Worm (Caenorhabditis elegans) whole organism, late embryonic: ENCODE results near the gene srh-178.

Experiments used
- C08G9.2 ChIP-seq: sonication (generic microtip); optimal IDR thresholded peaks from 2 replicates; lab custom pipeline; 2016; ENCODE audit warnings: mild to moderate bottlenecking, missing genetic modification characterization, moderate library complexity, missing compliant biosample characterization
- C38D4.7 ChIP-seq: fragments of 200-800 bp; sonication (Bioruptor generic); optimal IDR thresholded peaks from 2 replicates; lab custom pipeline; 2018; ENCODE audit warnings: mild to moderate bottlenecking, missing genetic modification characterization, moderate library complexity, missing compliant biosample characterization
- ama-1 ChIP-seq: fragments of 150-350 bp; optimal IDR thresholded peaks from 2 replicates; lab custom pipeline; 2014
- ceh-18 ChIP-seq: sonication (generic microtip); optimal IDR thresholded peaks from 2 replicates; lab custom pipeline; 2016; ENCODE audit warnings: missing genetic modification characterization, missing compliant biosample characterization
- ceh-22 ChIP-seq: sonication (generic microtip); optimal IDR thresholded peaks from 2 replicates; lab custom pipeline; 2017; ENCODE audit warnings: missing biosample characterization, missing genetic modification characterization
- ceh-24 ChIP-seq: sonication (generic microtip); optimal IDR thresholded peaks from 2 replicates; lab custom pipeline; 2016; ENCODE audit warnings: mild to moderate bottlenecking, missing genetic modification characterization, missing compliant biosample characterization
- ceh-48 ChIP-seq: sonication (generic microtip); optimal IDR thresholded peaks from 2 replicates; lab custom pipeline; 2016; ENCODE audit warnings: missing genetic modification characterization, inconsistent platforms, missing compliant biosample characterization
- ceh-6 ChIP-seq: fragments of 200-800 bp; sonication (Bioruptor generic); optimal IDR thresholded peaks from 2 replicates; lab custom pipeline; 2018; ENCODE audit warnings: mild to moderate bottlenecking, missing genetic modification characterization, missing compliant biosample characterization
- ceh-9 ChIP-seq: sonication (generic microtip); optimal IDR thresholded peaks from 2 replicates; lab custom pipeline; 2016; ENCODE audit warnings: mild to moderate bottlenecking, missing genetic modification characterization, inconsistent platforms, missing compliant biosample characterization
- che-1 ChIP-seq: sonication (generic microtip); optimal IDR thresholded peaks from 2 replicates; lab custom pipeline; 2016; ENCODE audit warnings: mild to moderate bottlenecking, missing genetic modification characterization, missing compliant biosample characterization
- dmd-4 ChIP-seq: sonication (generic microtip); optimal IDR thresholded peaks from 2 replicates; lab custom pipeline; 2016; ENCODE audit warnings: borderline replicate concordance, missing genetic modification characterization, missing compliant biosample characterization
- dve-1 ChIP-seq: sonication (generic microtip); optimal IDR thresholded peaks from 2 replicates; lab custom pipeline; 2017; ENCODE audit warnings: antibody characterized with exemption, mild to moderate bottlenecking, missing genetic modification characterization, missing compliant biosample characterization
- elt-2 ChIP-seq: sonication (generic microtip); optimal IDR thresholded peaks from 2 replicates; lab custom pipeline; 2016; ENCODE audit warnings: missing genetic modification reagents, missing genetic modification characterization, missing compliant biosample characterization
- ets-4 ChIP-seq: sonication (generic microtip); optimal IDR thresholded peaks from 2 replicates; lab custom pipeline; 2016; ENCODE audit warnings: missing genetic modification characterization, missing compliant biosample characterization
- eyg-1 ChIP-seq: sonication (generic microtip); optimal IDR thresholded peaks from 2 replicates; lab custom pipeline; 2016; ENCODE audit warnings: missing genotype, missing genetic modification characterization, missing compliant biosample characterization
- fkh-10 ChIP-seq: fragments of 150-350 bp; optimal IDR thresholded peaks from 2 replicates; lab custom pipeline; 2014; ENCODE audit warnings: missing biosample characterization, missing genetic modification reagents, missing genetic modification characterization
- fkh-6 ChIP-seq: sonication (generic microtip); optimal IDR thresholded peaks from 2 replicates; lab custom pipeline; 2016; ENCODE audit warnings: missing genetic modification characterization, missing compliant biosample characterization
- gmeb-2 ChIP-seq: sonication (generic microtip); optimal IDR thresholded peaks from 2 replicates; lab custom pipeline; 2016; ENCODE audit warnings: missing genetic modification characterization, inconsistent platforms, missing compliant biosample characterization
- hlh-13 ChIP-seq: fragments of 200-800 bp; sonication (Bioruptor generic); optimal IDR thresholded peaks from 2 replicates; lab custom pipeline; 2018; ENCODE audit warnings: mild to moderate bottlenecking, missing genetic modification characterization, missing compliant biosample characterization
- hlh-8 ChIP-seq: sonication (generic microtip); optimal IDR thresholded peaks from 2 replicates; lab custom pipeline; 2016; ENCODE audit warnings: missing genotype, missing genetic modification characterization, missing compliant biosample characterization
- lim-6 ChIP-seq: sonication (generic microtip); optimal IDR thresholded peaks from 2 replicates; lab custom pipeline; 2016; ENCODE audit warnings: missing genetic modification characterization, missing compliant biosample characterization
- lin-11 ChIP-seq: fragments of 200-800 bp; sonication (Bioruptor generic); optimal IDR thresholded peaks from 2 replicates; lab custom pipeline; 2018; ENCODE audit warnings: mild to moderate bottlenecking, missing genetic modification characterization, missing compliant biosample characterization
- mec-3 ChIP-seq: sonication (generic microtip); optimal IDR thresholded peaks from 2 replicates; lab custom pipeline; 2016; ENCODE audit warnings: borderline replicate concordance, missing genetic modification characterization, missing compliant biosample characterization
- nhr-232 ChIP-seq: sonication (generic microtip); optimal IDR thresholded peaks from 2 replicates; lab custom pipeline; 2016; ENCODE audit warnings: missing genetic modification characterization, missing compliant biosample characterization
- pat-9 ChIP-seq: fragments of 200-800 bp; sonication (Bioruptor generic); optimal IDR thresholded peaks from 2 replicates; lab custom pipeline; 2018; ENCODE audit warnings: mild to moderate bottlenecking, missing genetic modification characterization, moderate library complexity, missing compliant biosample characterization
- pqm-1 ChIP-seq: sonication (generic microtip); optimal IDR thresholded peaks from 2 replicates; lab custom pipeline; 2016; ENCODE audit warnings: missing genetic modification characterization, missing compliant biosample characterization
- pros-1 ChIP-seq: fragments of 150-350 bp; optimal IDR thresholded peaks from 2 replicates; lab custom pipeline; 2014; ENCODE audit warnings: missing biosample characterization, missing genetic modification reagents, missing genetic modification characterization
- ref-2 ChIP-seq: sonication (generic microtip); optimal IDR thresholded peaks from 2 replicates; lab custom pipeline; 2016; ENCODE audit warnings: missing genetic modification characterization, missing compliant biosample characterization
- rnt-1 ChIP-seq: sonication (generic microtip); optimal IDR thresholded peaks from 2 replicates; lab custom pipeline; 2016; ENCODE audit warnings: missing genetic modification characterization, missing compliant biosample characterization
- sox-4 ChIP-seq: sonication (generic microtip); optimal IDR thresholded peaks from 2 replicates; lab custom pipeline; 2017; ENCODE audit warnings: mild to moderate bottlenecking, missing genetic modification characterization, inconsistent platforms, missing compliant biosample characterization
- syd-9 ChIP-seq: sonication (generic microtip); optimal IDR thresholded peaks from 2 replicates; lab custom pipeline; 2016; ENCODE audit warnings: mild to moderate bottlenecking, missing genetic modification characterization, moderate library complexity, missing compliant biosample characterization
- tbx-2 ChIP-seq: sonication (generic microtip); optimal IDR thresholded peaks from 2 replicates; lab custom pipeline; 2016; ENCODE audit warnings: missing genetic modification characterization, missing compliant biosample characterization
- tbx-7 ChIP-seq: sonication (generic microtip); optimal IDR thresholded peaks from 2 replicates; lab custom pipeline; 2016; ENCODE audit warnings: missing genotype, missing genetic modification characterization, missing compliant biosample characterization
- ttx-3 ChIP-seq: sonication (generic microtip); optimal IDR thresholded peaks from 2 replicates; lab custom pipeline; 2016; ENCODE audit warnings: missing genetic modification reagents, missing genetic modification characterization, missing compliant biosample characterization
- unc-86 ChIP-seq: sonication (generic microtip); optimal IDR thresholded peaks from 2 replicates; lab custom pipeline; 2016; ENCODE audit warnings: missing genetic modification characterization, missing compliant biosample characterization

Gene srh-178

DNA sequence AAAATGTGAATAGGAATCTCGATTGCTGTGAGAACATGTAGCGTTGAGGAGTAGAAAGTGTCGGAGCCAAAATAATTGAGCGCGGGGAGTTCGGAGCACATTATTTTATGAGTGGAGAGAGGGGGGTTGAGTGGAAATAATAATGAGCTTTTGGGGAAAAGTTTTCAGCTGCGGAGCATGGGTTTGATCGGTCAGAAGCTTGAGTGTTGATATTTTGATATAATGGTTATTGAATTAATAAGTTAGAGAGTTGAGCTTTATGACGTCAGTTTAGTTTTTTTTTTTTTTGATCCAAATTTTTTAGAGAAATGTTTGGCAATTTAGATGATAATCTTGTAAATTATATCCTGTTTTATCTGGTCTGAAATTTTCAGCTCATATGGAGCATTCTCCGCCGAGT lies at the start of gene srh-178:
Gene srh-178 (minus strand): TSS at position 101 of the 400 bp plus-strand sequence.
- no peak for TF ChIP-seq syd-9
- no peak for TF ChIP-seq che-1
- TF ChIP-seq fkh-10 = no peak
- no peak for TF ChIP-seq fkh-6 (tag; lab: Kevin White, UChicago)
- no peak for TF ChIP-seq dve-1 (tag; lab: Kevin White, UChicago)
- TF ChIP-seq C08G9.2 = no peak
- TF ChIP-seq sox-4 = no peak
- no peak for TF ChIP-seq rnt-1 (tag; lab: Kevin White, UChicago)

- TF ChIP-seq nhr-232 (tag; lab: Kevin White, UChicago) (no peak), ref-2 (tag; lab: Kevin White, UChicago) (no peak), ceh-22 (tag; lab: Kevin White, UChicago) (no peak), ttx-3 (no peak), C38D4.7 (GFP tag; lab: Kevin White, UChicago) (no peak)
Observed at ce11 chrV:18524460-18524859, 44.3 kb upstream of the srh-178 start, which contains the start of gene hmit-1.2. hmit-1.2 (plus strand) TSS chrV:18524760.

ce11 chrV:18516496-18516895 lies 36.4 kb upstream of the srh-178 start, which contains the start of gene hmit-1.1:
hmit-1.1 (plus strand) TSS chrV:18516789.
- TF ChIP-seq dmd-4 (tag; lab: Kevin White, UChicago) (no peak), pqm-1 (tag; lab: Kevin White, UChicago) (peak; percentile 2), elt-2 (peak; percentile 71)
- TF ChIP-seq, all 69 proteins: peak for 2

DNA sequence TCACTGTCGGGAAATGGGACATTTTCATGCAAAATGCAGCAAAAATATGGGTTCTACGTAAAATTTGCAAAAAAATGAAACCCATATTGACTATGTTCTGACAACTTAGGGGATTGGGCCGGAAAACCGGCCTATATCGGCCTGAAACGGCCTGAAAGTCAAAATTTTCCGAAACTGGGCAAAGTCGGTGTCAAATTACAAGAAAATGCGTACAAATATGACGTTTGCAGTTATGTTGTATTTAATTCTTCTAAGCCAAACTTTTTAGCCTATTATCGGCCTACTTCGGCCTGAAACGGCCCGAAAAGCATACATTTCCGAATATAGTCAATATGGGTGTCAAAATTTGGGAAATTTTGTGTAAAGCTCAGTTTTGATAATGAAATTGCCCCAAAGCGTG lies 31.7 kb upstream of the srh-178 start:
- no peak for TF ChIP-seq tbx-7
- TF ChIP-seq tbx-2 = no peak
- no peak for TF ChIP-seq ceh-18 (tag; lab: Kevin White, UChicago)
- TF ChIP-seq pros-1 = no peak
- no peak for TF ChIP-seq lin-11
- no peak for TF ChIP-seq ttx-3
- no peak for TF ChIP-seq gmeb-2 (tag; lab: Kevin White, UChicago)
- TF ChIP-seq ceh-6 (GFP tag; lab: Kevin White, UChicago) = no peak
- TF ChIP-seq pat-9 (tag; lab: Kevin White, UChicago) = no peak
- TF ChIP-seq eyg-1 (tag; lab: Kevin White, UChicago) = no peak
- no peak for TF ChIP-seq ceh-9 (tag; lab: Kevin White, UChicago)
- TF ChIP-seq hlh-8 = no peak
- no peak for TF ChIP-seq ceh-48 (tag; lab: Kevin White, UChicago)
- no peak for TF ChIP-seq ets-4
- TF ChIP-seq, all 69 proteins: peak for 0

- TF ChIP-seq lim-6 (tag; lab: Kevin White, UChicago) = no peak
- no peak for TF ChIP-seq unc-86 (tag; lab: Kevin White, UChicago)
- TF ChIP-seq ref-2 (tag; lab: Kevin White, UChicago) = no peak
- no peak for TF ChIP-seq lin-11
- no peak for TF ChIP-seq dve-1 (tag; lab: Kevin White, UChicago)
- no peak for TF ChIP-seq ama-1 (lab: Kevin White, UChicago)
- TF ChIP-seq gmeb-2 (tag; lab: Kevin White, UChicago) = no peak
- no peak for TF ChIP-seq pqm-1 (tag; lab: Kevin White, UChicago)
- no peak for TF ChIP-seq elt-2
- no peak for TF ChIP-seq ceh-24
- no peak for TF ChIP-seq tbx-7
- no peak for TF ChIP-seq mec-3 (tag; lab: Kevin White, UChicago)
- TF ChIP-seq tbx-2 = no peak
- TF ChIP-seq rnt-1 (tag; lab: Kevin White, UChicago) = no peak
- no peak for TF ChIP-seq hlh-13 (GFP tag; lab: Kevin White, UChicago)
Observed at ce11 chrV:18508564-18508963, 28.4 kb upstream of the srh-178 start, which contains the start of gene Y51A2D.1. Y51A2D.1 (plus strand) TSS chrV:18508864.
